Fruit fly (Drosophila melanogaster) S2 (cell line): ENCODE measurements around the gene Sec13.

ENCODE experiments used
- CG8478 ChIP-seq: fragments of >200 bp; optimal IDR thresholded peaks from 2 replicates; lab custom pipeline; 2018
- CTCF ChIP-seq, 2 experiments: fragments of >200 bp; optimal IDR thresholded peaks; 2 replicates each; lab custom pipeline; 2018

dm6 chr3R:23405209-23405608 is 49.1 kb downstream of the Sec13 start, which contains the start of gene Ir94e:
- TF ChIP-seq CTCF (optimal IDR thresholded peaks at IDR 0.05; lab: Kevin White, UChicago) (no peak), CG8478 (lab: Kevin White, UChicago) (no peak)
